Fruit fly (Drosophila melanogaster) whole organism, embryonic: ENCODE data around the gene Cpr67Fb.

ENCODE experiments used
- Atf3 ChIP-seq: fragments of 200-800 bp; sonication (Bioruptor generic); optimal IDR thresholded peaks from 3 replicates; lab custom pipeline; 2016; ENCODE audit warnings: missing biosample characterization, missing genetic modification characterization
- CG10543 ChIP-seq: fragments of 200-800 bp; sonication (Bioruptor generic); optimal IDR thresholded peaks from 3 replicates; lab custom pipeline; 2017; ENCODE audit warnings: missing biosample characterization, mild to moderate bottlenecking, missing genetic modification characterization, moderate library complexity
- CG10565 ChIP-seq: fragments of 200-800 bp; sonication (Bioruptor generic); optimal IDR thresholded peaks from 3 replicates; lab custom pipeline; 2016; ENCODE audit warnings: missing biosample characterization, mild to moderate bottlenecking, missing genetic modification characterization
- CG11093 ChIP-seq: fragments of 200-800 bp; sonication (Bioruptor generic); IDR thresholded peaks from 3 replicates; pipeline ENCODE4 v1.3.6; 2022; ENCODE audit warnings: missing biosample characterization, missing genetic modification characterization
- CG11695 ChIP-seq: fragments of 200-800 bp; sonication (Bioruptor generic); IDR thresholded peaks from 3 replicates; pipeline ENCODE4 v1.3.6; 2022; ENCODE audit warnings: missing biosample characterization, missing genetic modification characterization
- CG12659 ChIP-seq: fragments of 200-800 bp; sonication (Bioruptor generic); optimal IDR thresholded peaks from 3 replicates; lab custom pipeline; 2017; ENCODE audit warnings: mild to moderate bottlenecking, missing biosample characterization, missing genetic modification reagents, missing genetic modification characterization
- CG13894 ChIP-seq: fragments of 200-800 bp; sonication (Bioruptor generic); optimal IDR thresholded peaks from 3 replicates; lab custom pipeline; 2018; ENCODE audit warnings: missing biosample characterization, mild to moderate bottlenecking, missing genetic modification characterization, moderate library complexity
- CG14441 ChIP-seq: fragments of 200-800 bp; sonication (Bioruptor generic); IDR thresholded peaks from 2 replicates; pipeline ENCODE4 v1.3.6; 2022; ENCODE audit warnings: missing biosample characterization, missing genetic modification characterization
- CG1647 ChIP-seq: fragments of 200-800 bp; sonication (Bioruptor generic); optimal IDR thresholded peaks from 3 replicates; lab custom pipeline; 2016; ENCODE audit warnings: missing biosample characterization, missing genetic modification characterization
- CG17361 ChIP-seq: fragments of 200-800 bp; sonication (Bioruptor generic); IDR thresholded peaks from 3 replicates; pipeline ENCODE4 v1.3.6; 2022; ENCODE audit warnings: missing biosample characterization, missing genetic modification characterization
- CG18262 ChIP-seq: fragments of 200-800 bp; optimal IDR thresholded peaks from 3 replicates; lab custom pipeline; 2019; ENCODE audit warnings: missing biosample characterization, mild to moderate bottlenecking, missing genetic modification characterization, moderate library complexity
- CG2199 ChIP-seq: fragments of 200-800 bp; sonication (Bioruptor generic); IDR thresholded peaks from 3 replicates; pipeline ENCODE4 v1.3.6; 2022; ENCODE audit warnings: missing biosample characterization, missing genetic modification characterization
- CG3065 ChIP-seq: fragments of 200-800 bp; sonication (Bioruptor generic); optimal IDR thresholded peaks from 2 replicates; lab custom pipeline; 2016; ENCODE audit warnings: missing biosample characterization, missing genetic modification characterization
- CG3995 ChIP-seq: fragments of 200-800 bp; sonication (Bioruptor generic); optimal IDR thresholded peaks from 3 replicates; lab custom pipeline; 2016; ENCODE audit warnings: missing biosample characterization, missing genetic modification characterization
- CG7556 ChIP-seq: fragments of 200-800 bp; sonication (Bioruptor generic); optimal IDR thresholded peaks from 2 replicates; lab custom pipeline; 2017; ENCODE audit warnings: missing biosample characterization, mild to moderate bottlenecking, missing genetic modification characterization
- CG8089 ChIP-seq: fragments of 200-800 bp; sonication (Bioruptor generic); optimal IDR thresholded peaks from 3 replicates; lab custom pipeline; 2016; ENCODE audit warnings: missing biosample characterization, missing genetic modification characterization
- CG8290 ChIP-seq, 3 experiments: fragments of 200-800 bp; sonication (Bioruptor generic); optimal IDR thresholded peaks; 2 replicates each; lab custom pipeline; 2016 to 2019; ENCODE audit warnings: missing biosample characterization in 3 of 3, missing genetic modification characterization in 3 of 3, mild to moderate bottlenecking in 2 of 3, moderate library complexity in 1 of 3
- Deaf1 ChIP-seq: fragments of 200-800 bp; optimal IDR thresholded peaks from 3 replicates; lab custom pipeline; 2019; ENCODE audit warnings: missing biosample characterization, mild to moderate bottlenecking, missing genetic modification characterization, moderate library complexity
- Dek ChIP-seq: fragments of 200-800 bp; sonication (Bioruptor generic); optimal IDR thresholded peaks from 3 replicates; lab custom pipeline; 2019; ENCODE audit warnings: missing biosample characterization, mild to moderate bottlenecking, missing genetic modification characterization, moderate library complexity
- ERR ChIP-seq: fragments of 200-800 bp; sonication (Bioruptor generic); optimal IDR thresholded peaks from 2 replicates; lab custom pipeline; 2016; ENCODE audit warnings: missing biosample characterization, missing genetic modification characterization
- Gug ChIP-seq: fragments of 200-800 bp; sonication (Bioruptor generic); IDR thresholded peaks from 4 replicates; pipeline ENCODE4 v1.3.6; 2022; ENCODE audit warnings: missing biosample characterization, missing genetic modification characterization
- H2.0 ChIP-seq: fragments of 200-800 bp; sonication (Bioruptor generic); IDR thresholded peaks from 2 replicates; pipeline ENCODE4 v1.3.6; 2022; ENCODE audit warnings: missing biosample characterization, missing genetic modification characterization
- Hr78 ChIP-seq, 2 experiments: fragments of 200-800 bp in 1 of 2; fragments of >200 bp in 1 of 2; sonication (Bioruptor generic) in 1 of 2; optimal IDR thresholded peaks; 2 replicates each; lab custom pipeline; 2017 to 2019; ENCODE audit warnings: missing biosample characterization in 2 of 2, missing genetic modification characterization in 2 of 2, mild to moderate bottlenecking in 1 of 2, moderate library complexity in 1 of 2
- Mrtf ChIP-seq: fragments of 200-800 bp; sonication (Bioruptor generic); IDR thresholded peaks from 3 replicates; pipeline ENCODE4 v1.3.6; 2022; ENCODE audit warnings: missing biosample characterization, missing genetic modification characterization
- Nf-YA ChIP-seq: fragments of 200-800 bp; sonication (Bioruptor generic); IDR thresholded peaks from 2 replicates; pipeline ENCODE4 v1.3.6; 2022; ENCODE audit warnings: missing biosample characterization, missing genetic modification characterization
- Xrp1 ChIP-seq: fragments of 200-800 bp; sonication (Bioruptor generic); IDR thresholded peaks from 2 replicates; pipeline ENCODE4 v1.3.6; 2022; ENCODE audit warnings: missing biosample characterization, missing genetic modification characterization
- abd-A ChIP-seq: fragments of 200-800 bp; sonication (Bioruptor generic); optimal IDR thresholded peaks from 3 replicates; lab custom pipeline; 2019; ENCODE audit warnings: missing biosample characterization, mild to moderate bottlenecking, missing genetic modification characterization, moderate library complexity
- ash1 ChIP-seq: fragments of 200-800 bp; sonication (Bioruptor generic); optimal IDR thresholded peaks from 2 replicates; lab custom pipeline; 2018; ENCODE audit warnings: missing biosample characterization, mild to moderate bottlenecking, missing genetic modification characterization
- cato ChIP-seq: fragments of 200-800 bp; sonication (Bioruptor generic); optimal IDR thresholded peaks from 2 replicates; lab custom pipeline; 2016; ENCODE audit warnings: missing biosample characterization, missing genetic modification characterization, borderline replicate concordance
- caup ChIP-seq: fragments of 200-800 bp; sonication (Bioruptor generic); optimal IDR thresholded peaks from 3 replicates; lab custom pipeline; 2017; ENCODE audit warnings: missing biosample characterization, mild to moderate bottlenecking, missing genetic modification characterization, moderate library complexity; ENCODE audit not compliant: severe bottlenecking
- cg ChIP-seq: fragments of 200-800 bp; sonication (Bioruptor generic); optimal IDR thresholded peaks from 3 replicates; lab custom pipeline; 2019; ENCODE audit warnings: missing biosample characterization, mild to moderate bottlenecking, missing genetic modification characterization, moderate library complexity
- ci ChIP-seq: fragments of 200-800 bp; sonication (Bioruptor generic); IDR thresholded peaks from 3 replicates; pipeline ENCODE4 v1.3.6; 2022; ENCODE audit warnings: missing biosample characterization, missing genetic modification characterization
- crp ChIP-seq, 2 experiments: fragments of 200-800 bp; sonication (Bioruptor generic); optimal IDR thresholded peaks; 2 replicates in 1 of 2; 3 replicates in 1 of 2; lab custom pipeline; 2017; ENCODE audit warnings: missing biosample characterization in 2 of 2, missing genetic modification characterization in 2 of 2, mild to moderate bottlenecking in 1 of 2, moderate library complexity in 1 of 2
- disco-r ChIP-seq: fragments of 200-800 bp; sonication (Bioruptor generic); optimal IDR thresholded peaks from 2 replicates; lab custom pipeline; 2016; ENCODE audit warnings: missing biosample characterization, missing genetic modification characterization
- eve ChIP-seq, 2 experiments: fragments of >200 bp; optimal IDR thresholded peaks; 2 replicates each; lab custom pipeline; 2017; ENCODE audit warnings: missing biosample characterization in 2 of 2, missing genetic modification characterization in 2 of 2
- ewg ChIP-seq: fragments of 200-800 bp; sonication (Bioruptor generic); optimal IDR thresholded peaks from 3 replicates; lab custom pipeline; 2017; ENCODE audit warnings: mild to moderate bottlenecking, missing biosample characterization, missing genetic modification reagents, missing genetic modification characterization
- eyg ChIP-seq: fragments of 200-800 bp; sonication (Bioruptor generic); optimal IDR thresholded peaks from 3 replicates; lab custom pipeline; 2016; ENCODE audit warnings: missing biosample characterization, missing genetic modification characterization
- gem ChIP-seq: fragments of 200-800 bp; sonication (Bioruptor generic); optimal IDR thresholded peaks from 2 replicates; lab custom pipeline; 2019; ENCODE audit warnings: missing biosample characterization, mild to moderate bottlenecking, missing genetic modification characterization, moderate library complexity
- ind ChIP-seq: fragments of 200-800 bp; sonication (Bioruptor generic); optimal IDR thresholded peaks from 3 replicates; lab custom pipeline; 2016; ENCODE audit warnings: missing biosample characterization, missing genetic modification characterization
- kah ChIP-seq: fragments of 200-800 bp; sonication (Bioruptor generic); optimal IDR thresholded peaks from 2 replicates; lab custom pipeline; 2018; ENCODE audit warnings: missing biosample characterization, mild to moderate bottlenecking, missing genetic modification characterization
- kni ChIP-seq: fragments of 200-800 bp; sonication (Bioruptor generic); optimal IDR thresholded peaks from 3 replicates; lab custom pipeline; 2017; ENCODE audit warnings: mild to moderate bottlenecking, missing biosample characterization, missing genetic modification reagents, missing genetic modification characterization
- lola ChIP-seq, 3 experiments: fragments of >200 bp in 2 of 3; fragments of 200-800 bp in 1 of 3; sonication (Bioruptor generic) in 1 of 3; optimal IDR thresholded peaks; 2 replicates each; lab custom pipeline; 2017 to 2019; ENCODE audit warnings: missing biosample characterization in 3 of 3, missing genetic modification characterization in 3 of 3, mild to moderate bottlenecking in 1 of 3, moderate library complexity in 1 of 3
- run ChIP-seq: fragments of 200-800 bp; sonication (Bioruptor generic); optimal IDR thresholded peaks from 3 replicates; lab custom pipeline; 2018; ENCODE audit warnings: missing biosample characterization, mild to moderate bottlenecking, missing genetic modification characterization
- so ChIP-seq: fragments of 200-800 bp; sonication (Bioruptor generic); IDR thresholded peaks from 3 replicates; pipeline ENCODE4 v1.3.6; 2022; ENCODE audit warnings: missing biosample characterization, missing genetic modification characterization
- toy ChIP-seq: fragments of 200-800 bp; sonication (Bioruptor generic); IDR thresholded peaks from 2 replicates; pipeline ENCODE4 v1.3.6; 2022; ENCODE audit warnings: missing biosample characterization, missing genetic modification characterization
- vnd ChIP-seq: fragments of 200-800 bp; sonication (Bioruptor generic); IDR thresholded peaks from 3 replicates; pipeline ENCODE4 v1.3.6; 2022; ENCODE audit warnings: missing biosample characterization, missing genetic modification characterization; ENCODE audit not compliant: partially characterized antibody

The Cpr67Fb gene

dm6 chr3L:10860042-10860643 is 33.8 kb upstream of the Cpr67Fb start (continued):
- no peak for TF ChIP-seq CG3995 (GFP tag; lab: Kevin White, UChicago)
- no peak for TF ChIP-seq Mrtf (GFP tag; lab: Robert Waterston, UW)
- no peak for TF ChIP-seq CG12659 (GFP tag; lab: Kevin White, UChicago)
- TF ChIP-seq CG10565 (GFP tag; lab: Kevin White, UChicago) = no peak
- peak; percentile 31 for TF ChIP-seq CG18262 (tag; lab: Kevin White, UChicago)
- peak; percentile 0 for TF ChIP-seq CG8290 (GFP tag; optimal IDR thresholded peaks at IDR 0.05; lab: Kevin White, UChicago)
- TF ChIP-seq CG8290 (tag; optimal IDR thresholded peaks at IDR 0.05; lab: Kevin White, UChicago) = peak in 1 of 2 experiments; percentile 57
- no peak for TF ChIP-seq run (tag; lab: Kevin White, UChicago)
- no peak for TF ChIP-seq toy
- TF ChIP-seq CG2199 (GFP tag; lab: Robert Waterston, UW) = peak; percentile 97; the same call in 2 of the 3 replicates
- peak; percentile 81 for TF ChIP-seq kni
- TF ChIP-seq CG8089 = no peak
- TF ChIP-seq eyg = no peak
- peak; percentile 78 for TF ChIP-seq Deaf1 (tag; lab: Kevin White, UChicago)
- TF ChIP-seq CG1647 (GFP tag; lab: Kevin White, UChicago) = no peak
- TF ChIP-seq ERR (GFP tag; lab: Kevin White, UChicago) = peak; percentile 28
- no peak for TF ChIP-seq eve (GFP tag; optimal IDR thresholded peaks at IDR 0.05; lab: Kevin White, UChicago)
- TF ChIP-seq CG7556 (GFP tag; lab: Kevin White, UChicago) = peak; percentile 11
- 0 out of 3 replicates have a peak, but pooled peaks have one; percentile 31 for TF ChIP-seq so (GFP tag; lab: Robert Waterston, UW)
- TF ChIP-seq Atf3 (GFP tag; lab: Kevin White, UChicago) = no peak
- TF ChIP-seq caup (GFP tag; lab: Kevin White, UChicago) = no peak
- peak in 1 of 2 experiments; percentile 79 for TF ChIP-seq crp (GFP tag; optimal IDR thresholded peaks at IDR 0.05; lab: Kevin White, UChicago)
- peak; percentile 74 for TF ChIP-seq CG13894
- TF ChIP-seq ash1 (GFP tag; lab: Kevin White, UChicago) = peak; percentile 62
- TF ChIP-seq CG14441 (GFP tag; lab: Robert Waterston, UW) = peak; percentile 21; the same call in 1 of the 2 replicates
- TF ChIP-seq H2.0 (GFP tag; lab: Robert Waterston, UW) = no peak
- peak; percentile 89 for TF ChIP-seq cg (GFP tag; lab: Kevin White, UChicago)
- 0 out of 2 replicates have a peak, but pooled peaks have one; percentile 12 for TF ChIP-seq Nf-YA
- peak; percentile 97 for TF ChIP-seq CG3065 (GFP tag; lab: Kevin White, UChicago)
- TF ChIP-seq ewg (GFP tag; lab: Kevin White, UChicago) = no peak
- no peak for TF ChIP-seq Dek (tag; lab: Kevin White, UChicago)
- peak in 1 of 2 experiments; percentile 30 for TF ChIP-seq Hr78 (GFP tag; optimal IDR thresholded peaks at IDR 0.05; lab: Kevin White, UChicago)
- TF ChIP-seq kah (GFP tag; lab: Kevin White, UChicago) = peak; percentile 41
- TF ChIP-seq abd-A (tag; lab: Kevin White, UChicago) = peak; percentile 67
- TF ChIP-seq cato (GFP tag; lab: Kevin White, UChicago) = no peak
- no peak for TF ChIP-seq CG11093 (GFP tag; lab: Robert Waterston, UW)
- TF ChIP-seq, all 482 proteins: peak for 88

dm6 chr3L:10861657-10862543 is 32.1 kb upstream of the Cpr67Fb start:
- TF ChIP-seq vnd (GFP tag; lab: Robert Waterston, UW) = 0 out of 3 replicates have a peak, but pooled peaks have one; percentile 22
- TF ChIP-seq Xrp1 (GFP tag; lab: Robert Waterston, UW) = peak; percentile 19; the same call in 1 of the 2 replicates
- TF ChIP-seq ci (GFP tag; lab: Robert Waterston, UW) = peak; percentile 48; the same call in 1 of the 3 replicates
- TF ChIP-seq ind = peak; percentile 2
- TF ChIP-seq CG17361 (GFP tag; lab: Robert Waterston, UW) = 0 out of 3 replicates have a peak, but pooled peaks have one; percentile 13
- TF ChIP-seq lola (GFP tag; optimal IDR thresholded peaks at IDR 0.05; lab: Kevin White, UChicago) = no peak
- peak; percentile 50; the same call in 2 of the 3 replicates for TF ChIP-seq CG2199 (GFP tag; lab: Robert Waterston, UW)
- peak; percentile 17; the same call in 1 of the 4 replicates for TF ChIP-seq Gug
- TF ChIP-seq gem (tag; lab: Kevin White, UChicago) = peak; percentile 10
- 0 out of 3 replicates have a peak, but pooled peaks have one; percentile 13 for TF ChIP-seq CG11695
- peak; percentile 15 for TF ChIP-seq CG10543
- TF ChIP-seq disco-r (GFP tag; lab: Kevin White, UChicago) = peak; percentile 1
